Fruit fly (Drosophila melanogaster): Measurements from ENCODE around the gene CG18131.

DNA sequence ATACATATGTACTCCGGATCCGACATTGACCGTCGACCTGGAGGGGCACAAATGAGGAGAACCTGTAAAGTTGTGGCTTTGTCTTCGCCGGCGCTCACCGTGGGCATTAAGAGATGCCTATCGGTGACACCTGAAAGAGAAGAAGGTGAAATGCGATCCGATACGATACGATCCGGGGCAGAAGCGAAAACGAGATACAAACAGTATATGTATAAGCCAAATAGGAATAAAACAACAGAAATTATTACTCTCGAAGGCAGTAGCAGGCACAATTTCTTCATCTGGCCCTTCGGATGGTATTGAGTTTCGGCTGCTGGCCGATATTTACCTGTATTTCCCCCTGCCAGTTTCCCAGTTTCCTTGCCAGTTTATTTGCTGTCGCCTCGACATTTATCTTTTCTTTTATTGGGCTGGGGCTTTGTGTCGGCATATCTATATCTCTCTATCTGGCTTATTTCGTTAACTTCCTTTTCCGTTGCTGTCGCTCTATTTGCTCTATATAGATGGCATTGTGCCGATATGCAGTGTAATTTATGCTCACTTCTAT is 37.0 kb downstream of the CG18131 start:
- TF ChIP-seq tj (GFP tag; optimal IDR thresholded peaks at IDR 0.05): no peak
- TF ChIP-seq Mnt (GFP tag; optimal IDR thresholded peaks at IDR 0.05): no peak
- TF ChIP-seq CG7045 (GFP tag; optimal IDR thresholded peaks at IDR 0.05): no peak
- TF ChIP-seq CG11617 (GFP tag; optimal IDR thresholded peaks at IDR 0.05): no peak
- no peak for TF ChIP-seq Clk (GFP tag; optimal IDR thresholded peaks at IDR 0.05)
- TF ChIP-seq ovo (GFP tag; optimal IDR thresholded peaks at IDR 0.05): no peak
- TF ChIP-seq Crg-1 (GFP tag; optimal IDR thresholded peaks at IDR 0.05): no peak
- TF ChIP-seq CG7101 (tag; optimal IDR thresholded peaks at IDR 0.05): no peak
- no peak for TF ChIP-seq kay (GFP tag; ENCODE audit: borderline replicate concordance)
- TF ChIP-seq CG5204 (GFP tag; optimal IDR thresholded peaks at IDR 0.05): no peak
- no peak for TF ChIP-seq cnc (optimal IDR thresholded peaks at IDR 0.05)

Measured in whole organism, adult.